Worm (Caenorhabditis elegans) whole organism, mixed stage, embryonic: ENCODE measurements around the gene C52B11.5.

Experiments
- blmp-1 ChIP-seq: fragments of 150-350 bp; optimal IDR thresholded peaks from 2 replicates; lab custom pipeline; 2014; ENCODE audit warnings: missing biosample characterization, missing genetic modification characterization
- ceh-39 ChIP-seq: fragments of 150-350 bp; optimal IDR thresholded peaks from 2 replicates; lab custom pipeline; 2014; ENCODE audit warnings: missing biosample characterization, missing genetic modification characterization
- ceh-83 ChIP-seq: fragments of 200-800 bp; sonication (Bioruptor generic); optimal IDR thresholded peaks from 2 replicates; lab custom pipeline; 2018; ENCODE audit warnings: mild to moderate bottlenecking, missing genetic modification characterization, missing compliant biosample characterization
- elt-1 ChIP-seq: sonication (generic microtip); optimal IDR thresholded peaks from 2 replicates; lab custom pipeline; 2017; ENCODE audit warnings: missing genetic modification characterization, mild to moderate bottlenecking, missing compliant biosample characterization, antibody characterized with exemption, moderate library complexity, borderline replicate concordance; ENCODE audit not compliant: insufficient read depth
- elt-3 ChIP-seq: fragments of 150-350 bp; optimal IDR thresholded peaks from 2 replicates; lab custom pipeline; 2014; ENCODE audit warnings: missing biosample characterization, missing genetic modification characterization
- hlh-1 ChIP-seq: fragments of 150-350 bp; optimal IDR thresholded peaks from 2 replicates; lab custom pipeline; 2014; ENCODE audit warnings: missing biosample characterization, missing genetic modification reagents, missing genetic modification characterization
- lin-13 ChIP-seq: fragments of 150-350 bp; optimal IDR thresholded peaks from 2 replicates; lab custom pipeline; 2014; ENCODE audit warnings: missing biosample characterization, missing genetic modification characterization
- lsy-2 ChIP-seq: fragments of 150-350 bp; optimal IDR thresholded peaks from 2 replicates; lab custom pipeline; 2014; ENCODE audit warnings: missing biosample characterization, missing genetic modification characterization
- nhr-12 ChIP-seq: fragments of 150-350 bp; optimal IDR thresholded peaks from 2 replicates; lab custom pipeline; 2014; ENCODE audit warnings: missing biosample characterization, missing genetic modification characterization
- nhr-76 ChIP-seq: sonication (generic microtip); optimal IDR thresholded peaks from 2 replicates; lab custom pipeline; 2017; ENCODE audit warnings: missing biosample characterization, missing genetic modification characterization
- snpc-4 ChIP-seq: fragments of 150-350 bp; optimal IDR thresholded peaks from 2 replicates; lab custom pipeline; 2014; ENCODE audit warnings: missing biosample characterization, missing genetic modification characterization
- unc-62 ChIP-seq: fragments of 150-350 bp; optimal IDR thresholded peaks from 2 replicates; lab custom pipeline; 2014; ENCODE audit warnings: missing biosample characterization, missing genetic modification reagents, missing genetic modification characterization
- ztf-11 ChIP-seq: fragments of 150-350 bp; optimal IDR thresholded peaks from 2 replicates; lab custom pipeline; 2014; ENCODE audit warnings: missing biosample characterization, missing genetic modification characterization

DNA sequence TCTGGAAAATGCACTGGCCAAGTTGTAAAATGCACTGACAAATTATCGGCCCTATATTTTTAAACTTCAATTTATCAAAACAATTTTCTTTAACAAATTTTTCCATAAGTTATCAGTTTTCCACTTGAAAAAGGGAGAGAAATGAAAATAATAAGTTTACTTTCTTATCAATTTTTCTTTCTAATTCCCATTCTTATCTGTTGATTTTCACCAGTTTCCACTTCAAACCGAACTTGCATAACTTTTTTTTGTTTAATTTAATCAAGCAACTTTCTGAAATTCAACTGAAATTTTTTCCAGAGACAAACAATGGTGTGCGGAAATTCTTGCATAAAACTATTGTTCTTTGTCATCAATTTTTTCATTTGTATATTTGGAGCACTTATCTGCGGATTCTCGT lies 26.9 kb upstream of the C52B11.5 start, which contains the start of gene tsp-9:
- TF ChIP-seq lsy-2 (no peak), nhr-76 (tag; lab: Kevin White, UChicago) (no peak), ceh-39 (no peak), blmp-1 (no peak), unc-62 (GFP tag; lab: Kevin White, UChicago) (no peak), elt-3 (no peak), elt-1 (tag; lab: Kevin White, UChicago) (no peak), lin-13 (tag; lab: Kevin White, UChicago) (no peak), hlh-1 (tag; lab: Kevin White, UChicago) (no peak), ceh-83 (GFP tag; lab: Kevin White, UChicago) (no peak), snpc-4 (tag; lab: Kevin White, UChicago) (no peak), nhr-12 (tag; lab: Kevin White, UChicago) (no peak), ztf-11 (tag; lab: Kevin White, UChicago) (no peak)
